Worm (Caenorhabditis elegans) whole organism, late embryonic: Measurements from ENCODE around the gene C39B10.4.

Experiments used
- K09A11.1 ChIP-seq: sonication (generic microtip); optimal IDR thresholded peaks from 2 replicates; lab custom pipeline; 2017; ENCODE audit warnings: antibody characterized with exemption, mild to moderate bottlenecking, missing genetic modification characterization, missing compliant biosample characterization; ENCODE audit not compliant: insufficient read depth
- T23F11.4 ChIP-seq: fragments of 200-800 bp; sonication (Bioruptor generic); optimal IDR thresholded peaks from 2 replicates; lab custom pipeline; 2018; ENCODE audit warnings: mild to moderate bottlenecking, missing genetic modification characterization, missing compliant biosample characterization
- ceh-19 ChIP-seq: fragments of 200-800 bp; sonication (Bioruptor generic); optimal IDR thresholded peaks from 2 replicates; lab custom pipeline; 2018; ENCODE audit warnings: mild to moderate bottlenecking, missing genetic modification characterization, missing compliant biosample characterization
- ceh-24 ChIP-seq: sonication (generic microtip); optimal IDR thresholded peaks from 2 replicates; lab custom pipeline; 2016; ENCODE audit warnings: mild to moderate bottlenecking, missing genetic modification characterization, missing compliant biosample characterization
- ceh-30 ChIP-seq: fragments of 150-350 bp; optimal IDR thresholded peaks from 2 replicates; lab custom pipeline; 2014; ENCODE audit warnings: missing biosample characterization, missing genetic modification characterization
- ceh-48 ChIP-seq: sonication (generic microtip); optimal IDR thresholded peaks from 2 replicates; lab custom pipeline; 2016; ENCODE audit warnings: missing genetic modification characterization, inconsistent platforms, missing compliant biosample characterization
- ceh-9 ChIP-seq: sonication (generic microtip); optimal IDR thresholded peaks from 2 replicates; lab custom pipeline; 2016; ENCODE audit warnings: mild to moderate bottlenecking, missing genetic modification characterization, inconsistent platforms, missing compliant biosample characterization
- dmd-4 ChIP-seq: sonication (generic microtip); optimal IDR thresholded peaks from 2 replicates; lab custom pipeline; 2016; ENCODE audit warnings: borderline replicate concordance, missing genetic modification characterization, missing compliant biosample characterization
- ets-4 ChIP-seq: sonication (generic microtip); optimal IDR thresholded peaks from 2 replicates; lab custom pipeline; 2016; ENCODE audit warnings: missing genetic modification characterization, missing compliant biosample characterization
- hlh-30 ChIP-seq: sonication (generic microtip); optimal IDR thresholded peaks from 2 replicates; lab custom pipeline; 2017; ENCODE audit warnings: antibody characterized with exemption, missing genetic modification characterization, missing compliant biosample characterization; ENCODE audit not compliant: insufficient read depth
- npax-4 ChIP-seq: sonication (generic microtip); optimal IDR thresholded peaks from 2 replicates; lab custom pipeline; 2016; ENCODE audit warnings: missing genetic modification characterization, missing compliant biosample characterization
- pag-3 ChIP-seq: sonication (generic microtip); optimal IDR thresholded peaks from 2 replicates; lab custom pipeline; 2016; ENCODE audit warnings: missing compliant biosample characterization, missing genetic modification characterization, borderline replicate concordance
- pqm-1 ChIP-seq: sonication (generic microtip); optimal IDR thresholded peaks from 2 replicates; lab custom pipeline; 2016; ENCODE audit warnings: missing genetic modification characterization, missing compliant biosample characterization
- syd-9 ChIP-seq: sonication (generic microtip); optimal IDR thresholded peaks from 2 replicates; lab custom pipeline; 2016; ENCODE audit warnings: mild to moderate bottlenecking, missing genetic modification characterization, moderate library complexity, missing compliant biosample characterization

The C39B10.4 gene

ce11 chrX:10491875-10492523 lies 47.2 kb downstream of the C39B10.4 start:
- TF ChIP-seq T23F11.4 (GFP tag; lab: Kevin White, UChicago) (no peak), syd-9 (tag; lab: Kevin White, UChicago) (no peak), pqm-1 (tag; lab: Kevin White, UChicago) (no peak), ceh-9 (tag; lab: Kevin White, UChicago) (no peak), ceh-19 (GFP tag; lab: Kevin White, UChicago) (no peak), hlh-30 (tag; lab: Kevin White, UChicago) (no peak), ets-4 (no peak), ceh-30 (tag; lab: Kevin White, UChicago) (no peak), dmd-4 (tag; lab: Kevin White, UChicago) (no peak), ceh-24 (tag; lab: Kevin White, UChicago) (no peak), npax-4 (tag; lab: Kevin White, UChicago) (no peak), pag-3 (tag; lab: Kevin White, UChicago) (no peak), K09A11.1 (tag; lab: Kevin White, UChicago) (no peak), ceh-48 (tag; lab: Kevin White, UChicago) (no peak)
